Fruit fly (Drosophila melanogaster) whole organism, embryonic: ENCODE data around the gene CG13862.

ENCODE experiments used
- BEAF-32 ChIP-seq: fragments of 200-800 bp; sonication (Bioruptor generic); optimal IDR thresholded peaks from 3 replicates; lab custom pipeline; 2017; ENCODE audit warnings: missing biosample characterization, missing genetic modification characterization, mild to moderate bottlenecking, moderate library complexity, missing genetic modification reagents
- CG10267 ChIP-seq: fragments of 200-800 bp; sonication (Bioruptor generic); optimal IDR thresholded peaks from 2 replicates; lab custom pipeline; 2018; ENCODE audit warnings: missing biosample characterization, mild to moderate bottlenecking, missing genetic modification characterization, moderate library complexity
- CG10431 ChIP-seq: fragments of 200-800 bp; sonication (Bioruptor generic); optimal IDR thresholded peaks from 3 replicates; lab custom pipeline; 2018; ENCODE audit warnings: missing biosample characterization, mild to moderate bottlenecking, missing genetic modification characterization
- CG12071 ChIP-seq: fragments of 200-800 bp; sonication (Bioruptor generic); optimal IDR thresholded peaks from 3 replicates; lab custom pipeline; 2018; ENCODE audit warnings: missing biosample characterization, mild to moderate bottlenecking, missing genetic modification characterization
- CG12942 ChIP-seq: fragments of 200-800 bp; sonication (Bioruptor generic); optimal IDR thresholded peaks from 3 replicates; lab custom pipeline; 2016; ENCODE audit warnings: missing biosample characterization, missing genetic modification characterization
- CG13287 ChIP-seq: fragments of 200-800 bp; sonication (Bioruptor generic); IDR thresholded peaks from 2 replicates; pipeline ENCODE4 v1.3.6; 2022; ENCODE audit warnings: missing biosample characterization, missing genetic modification characterization; ENCODE audit not compliant: partially characterized antibody
- CG13624 ChIP-seq: fragments of 200-800 bp; sonication (Bioruptor generic); optimal IDR thresholded peaks from 2 replicates; lab custom pipeline; 2016; ENCODE audit warnings: missing biosample characterization, missing genetic modification characterization
- CG14710 ChIP-seq: fragments of 200-800 bp; sonication (Bioruptor generic); optimal IDR thresholded peaks from 3 replicates; lab custom pipeline; 2019; ENCODE audit warnings: missing biosample characterization, mild to moderate bottlenecking, missing genetic modification characterization, moderate library complexity
- CG15269 ChIP-seq: fragments of 200-800 bp; sonication (Bioruptor generic); optimal IDR thresholded peaks from 2 replicates; lab custom pipeline; 2018; ENCODE audit warnings: missing biosample characterization, mild to moderate bottlenecking, missing genetic modification characterization, moderate library complexity
- CG15601 ChIP-seq: fragments of 200-800 bp; sonication (Bioruptor generic); optimal IDR thresholded peaks from 3 replicates; lab custom pipeline; 2019; ENCODE audit warnings: missing biosample characterization, mild to moderate bottlenecking, missing genetic modification characterization, moderate library complexity
- CG17829 ChIP-seq: fragments of 200-800 bp; optimal IDR thresholded peaks from 2 replicates; lab custom pipeline; 2019; ENCODE audit warnings: missing biosample characterization, mild to moderate bottlenecking, missing genetic modification characterization, moderate library complexity
- CG17912 ChIP-seq: fragments of 200-800 bp; sonication (Bioruptor generic); optimal IDR thresholded peaks from 2 replicates; lab custom pipeline; 2018; ENCODE audit warnings: missing biosample characterization, mild to moderate bottlenecking, missing genetic modification characterization
- CG18619 ChIP-seq: fragments of 200-800 bp; sonication (Bioruptor generic); optimal IDR thresholded peaks from 3 replicates; lab custom pipeline; 2017; ENCODE audit warnings: missing biosample characterization, mild to moderate bottlenecking, missing genetic modification characterization
- CG2889 ChIP-seq: fragments of 200-800 bp; sonication (Bioruptor generic); IDR thresholded peaks from 3 replicates; pipeline ENCODE4 v1.3.6; 2022; ENCODE audit warnings: missing biosample characterization, missing genetic modification characterization
- CG30403 ChIP-seq: fragments of 200-800 bp; sonication (Bioruptor generic); optimal IDR thresholded peaks from 3 replicates; lab custom pipeline; 2016; ENCODE audit warnings: missing biosample characterization, missing genetic modification characterization
- CG4360 ChIP-seq: fragments of 200-800 bp; sonication (Bioruptor generic); IDR thresholded peaks from 2 replicates; pipeline ENCODE4 v1.3.6; 2022; ENCODE audit warnings: missing biosample characterization, missing genetic modification characterization
- CG6654 ChIP-seq: fragments of 200-800 bp; sonication (Bioruptor generic); optimal IDR thresholded peaks from 2 replicates; lab custom pipeline; 2017; ENCODE audit warnings: missing biosample characterization, mild to moderate bottlenecking, missing genetic modification characterization
- CG6791 ChIP-seq: fragments of 200-800 bp; sonication (Bioruptor generic); IDR thresholded peaks from 3 replicates; pipeline ENCODE4 v1.3.6; 2022; ENCODE audit warnings: missing biosample characterization, missing genetic modification characterization; ENCODE audit not compliant: partially characterized antibody
- CG8281 ChIP-seq: fragments of 200-800 bp; sonication (Bioruptor generic); optimal IDR thresholded peaks from 2 replicates; lab custom pipeline; 2018; ENCODE audit warnings: missing biosample characterization, mild to moderate bottlenecking, missing genetic modification characterization, moderate library complexity
- Doc3 ChIP-seq: fragments of 200-800 bp; sonication (Bioruptor generic); IDR thresholded peaks from 3 replicates; pipeline ENCODE4 v1.3.6; 2022; ENCODE audit warnings: missing biosample characterization, missing genetic modification characterization; ENCODE audit not compliant: partially characterized antibody
- ERR ChIP-seq: fragments of 200-800 bp; sonication (Bioruptor generic); optimal IDR thresholded peaks from 2 replicates; lab custom pipeline; 2016; ENCODE audit warnings: missing biosample characterization, missing genetic modification characterization
- Fer1 ChIP-seq: fragments of 200-800 bp; sonication (Bioruptor generic); optimal IDR thresholded peaks from 2 replicates; lab custom pipeline; 2017; ENCODE audit warnings: missing biosample characterization, mild to moderate bottlenecking, missing genetic modification characterization
- Hr3 ChIP-seq: fragments of 200-800 bp; sonication (Bioruptor generic); optimal IDR thresholded peaks from 3 replicates; lab custom pipeline; 2016; ENCODE audit warnings: missing biosample characterization, missing genetic modification characterization
- Lpt ChIP-seq: fragments of >200 bp; optimal IDR thresholded peaks from 2 replicates; lab custom pipeline; 2018; ENCODE audit warnings: missing biosample characterization, missing genetic modification characterization
- Mrtf ChIP-seq: fragments of 200-800 bp; sonication (Bioruptor generic); IDR thresholded peaks from 3 replicates; pipeline ENCODE4 v1.3.6; 2022; ENCODE audit warnings: missing biosample characterization, missing genetic modification characterization
- Nf-YC ChIP-seq: fragments of 200-800 bp; optimal IDR thresholded peaks from 3 replicates; lab custom pipeline; 2019; ENCODE audit warnings: missing biosample characterization, mild to moderate bottlenecking, missing genetic modification characterization, moderate library complexity
- Scr ChIP-seq: fragments of 200-800 bp; sonication (Bioruptor generic); IDR thresholded peaks from 2 replicates; pipeline ENCODE4 v1.3.6; 2022; ENCODE audit warnings: missing biosample characterization, missing genetic modification characterization; ENCODE audit not compliant: partially characterized antibody
- al ChIP-seq: fragments of 200-800 bp; sonication (Bioruptor generic); IDR thresholded peaks from 2 replicates; pipeline ENCODE4 v1.3.6; 2022; ENCODE audit warnings: missing biosample characterization, missing genetic modification characterization
- ara ChIP-seq: fragments of 200-800 bp; sonication (Bioruptor generic); IDR thresholded peaks from 2 replicates; pipeline ENCODE4 v1.3.6; 2022; ENCODE audit warnings: missing biosample characterization, missing genetic modification characterization
- btn ChIP-seq: fragments of 200-800 bp; sonication (Bioruptor generic); optimal IDR thresholded peaks from 2 replicates; lab custom pipeline; 2016; ENCODE audit warnings: missing biosample characterization, missing genetic modification characterization
- cas ChIP-seq: fragments of 200-800 bp; sonication (Bioruptor generic); IDR thresholded peaks from 2 replicates; pipeline ENCODE4 v1.3.6; 2022; ENCODE audit warnings: missing biosample characterization, missing genetic modification characterization
- caup ChIP-seq: fragments of 200-800 bp; sonication (Bioruptor generic); optimal IDR thresholded peaks from 3 replicates; lab custom pipeline; 2017; ENCODE audit warnings: missing biosample characterization, mild to moderate bottlenecking, missing genetic modification characterization, moderate library complexity; ENCODE audit not compliant: severe bottlenecking
- chinmo ChIP-seq: fragments of 200-800 bp; sonication (Bioruptor generic); IDR thresholded peaks from 4 replicates; pipeline ENCODE4 v1.3.6; 2022; ENCODE audit warnings: missing biosample characterization, missing genetic modification characterization; ENCODE audit not compliant: partially characterized antibody
- chn ChIP-seq: fragments of 200-800 bp; sonication (Bioruptor generic); optimal IDR thresholded peaks from 2 replicates; lab custom pipeline; 2016; ENCODE audit warnings: missing biosample characterization, missing genetic modification characterization
- crp ChIP-seq, 2 experiments: fragments of 200-800 bp; sonication (Bioruptor generic); optimal IDR thresholded peaks; 2 replicates in 1 of 2; 3 replicates in 1 of 2; lab custom pipeline; 2017; ENCODE audit warnings: missing biosample characterization in 2 of 2, missing genetic modification characterization in 2 of 2, mild to moderate bottlenecking in 1 of 2, moderate library complexity in 1 of 2
- cwo ChIP-seq: fragments of 200-800 bp; sonication (Bioruptor generic); optimal IDR thresholded peaks from 3 replicates; lab custom pipeline; 2017; ENCODE audit warnings: missing biosample characterization, missing genetic modification characterization, mild to moderate bottlenecking, moderate library complexity, missing genetic modification reagents
- da ChIP-seq: fragments of 200-800 bp; sonication (Bioruptor generic); optimal IDR thresholded peaks from 2 replicates; lab custom pipeline; 2016; ENCODE audit warnings: missing biosample characterization, missing genetic modification characterization
- exex ChIP-seq: fragments of 200-800 bp; sonication (Bioruptor generic); optimal IDR thresholded peaks from 4 replicates; lab custom pipeline; 2018; ENCODE audit warnings: missing biosample characterization, mild to moderate bottlenecking, missing genetic modification characterization, moderate library complexity
- her ChIP-seq: fragments of 200-800 bp; sonication (Bioruptor generic); optimal IDR thresholded peaks from 2 replicates; lab custom pipeline; 2016; ENCODE audit warnings: missing biosample characterization, missing genetic modification characterization
- knrl ChIP-seq: fragments of 200-800 bp; sonication (Bioruptor generic); IDR thresholded peaks from 3 replicates; pipeline ENCODE4 v1.3.6; 2022; ENCODE audit warnings: missing biosample characterization, missing genetic modification characterization; ENCODE audit not compliant: partially characterized antibody
- mam ChIP-seq: fragments of 200-800 bp; sonication (Bioruptor generic); optimal IDR thresholded peaks from 3 replicates; lab custom pipeline; 2016; ENCODE audit warnings: missing biosample characterization, missing genetic modification characterization
- pfk ChIP-seq: fragments of 200-800 bp; sonication (Bioruptor generic); optimal IDR thresholded peaks from 2 replicates; lab custom pipeline; 2018; ENCODE audit warnings: missing biosample characterization, mild to moderate bottlenecking, missing genetic modification characterization, moderate library complexity
- pzg ChIP-seq: fragments of 200-800 bp; sonication (Bioruptor generic); optimal IDR thresholded peaks from 3 replicates; lab custom pipeline; 2018; ENCODE audit warnings: missing biosample characterization, mild to moderate bottlenecking, missing genetic modification characterization, moderate library complexity
- tna ChIP-seq: fragments of 200-800 bp; sonication (Bioruptor generic); IDR thresholded peaks from 2 replicates; pipeline ENCODE4 v1.3.6; 2022; ENCODE audit warnings: missing biosample characterization, missing genetic modification characterization; ENCODE audit not compliant: partially characterized antibody
- vvl ChIP-seq: fragments of 200-800 bp; sonication (Bioruptor generic); IDR thresholded peaks from 2 replicates; pipeline ENCODE4 v1.3.6; 2022; ENCODE audit warnings: missing biosample characterization, missing genetic modification characterization

The CG13862 gene

DNA sequence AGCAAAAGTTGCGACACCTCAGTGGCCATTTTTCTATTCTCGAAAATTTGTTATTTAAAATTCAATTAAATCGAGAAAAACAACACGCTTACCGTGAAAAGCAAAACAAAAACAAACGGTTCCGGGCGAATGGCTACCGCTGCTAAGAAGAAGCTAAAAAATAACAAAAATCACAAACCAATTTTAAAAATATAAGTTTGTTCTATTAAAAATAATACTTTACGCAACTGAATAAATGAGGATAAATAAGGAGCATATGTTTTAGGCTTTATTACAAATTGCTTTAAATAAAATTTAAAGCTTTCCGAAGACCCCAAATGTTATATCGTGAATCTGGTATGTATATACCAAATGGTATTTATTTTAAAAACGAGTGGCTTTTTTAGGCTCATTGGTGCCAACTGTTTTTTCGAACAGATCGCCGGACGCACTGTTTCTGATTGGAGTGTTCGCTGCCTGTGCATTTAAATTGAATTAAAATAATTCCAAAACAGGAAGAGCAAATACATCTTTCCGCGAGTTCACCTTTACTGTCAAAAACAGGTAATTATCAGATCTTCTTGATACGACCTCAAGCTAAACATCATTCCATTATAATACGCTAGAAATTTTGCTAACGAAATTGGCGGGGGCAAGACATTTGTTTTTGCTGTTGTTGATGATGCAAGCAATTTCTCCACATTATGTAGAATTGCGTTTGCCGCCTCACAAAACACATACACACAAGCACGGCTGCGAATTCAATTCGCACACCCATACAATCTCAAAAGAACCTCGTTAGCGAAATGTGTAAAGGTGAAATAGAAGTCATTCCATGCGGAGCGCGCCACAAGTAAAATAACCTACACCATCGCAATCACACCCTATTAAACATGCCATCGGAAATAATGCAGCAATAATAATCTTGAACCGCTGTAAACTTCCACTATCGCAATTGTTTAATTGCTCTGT lies 35.6 kb downstream of the CG13862 start, which contains the start of the genes Polr3F and PyK (continued):
- TF ChIP-seq Mrtf (GFP tag; lab: Robert Waterston, UW) (no peak), Scr (GFP tag; lab: Robert Waterston, UW) (peak; percentile 7; the same call in 1 of the 2 replicates), CG8281 (tag; lab: Kevin White, UChicago) (no peak), CG2889 (no peak), CG10267 (tag; lab: Kevin White, UChicago) (peak; percentile 60), CG15601 (tag; lab: Kevin White, UChicago) (peak; percentile 40), Hr3 (no peak), CG10431 (no peak), CG17829 (tag; lab: Kevin White, UChicago) (peak; percentile 26), Fer1 (no peak), pfk (no peak), chn (GFP tag; lab: Kevin White, UChicago) (no peak), CG18619 (GFP tag; lab: Kevin White, UChicago) (no peak), al (no peak), vvl (GFP tag; lab: Robert Waterston, UW) (peak; percentile 25; the same call in 1 of the 2 replicates), CG6791 (GFP tag; lab: Robert Waterston, UW) (no peak)
- TF ChIP-seq, all 482 proteins: peak for 141

DNA sequence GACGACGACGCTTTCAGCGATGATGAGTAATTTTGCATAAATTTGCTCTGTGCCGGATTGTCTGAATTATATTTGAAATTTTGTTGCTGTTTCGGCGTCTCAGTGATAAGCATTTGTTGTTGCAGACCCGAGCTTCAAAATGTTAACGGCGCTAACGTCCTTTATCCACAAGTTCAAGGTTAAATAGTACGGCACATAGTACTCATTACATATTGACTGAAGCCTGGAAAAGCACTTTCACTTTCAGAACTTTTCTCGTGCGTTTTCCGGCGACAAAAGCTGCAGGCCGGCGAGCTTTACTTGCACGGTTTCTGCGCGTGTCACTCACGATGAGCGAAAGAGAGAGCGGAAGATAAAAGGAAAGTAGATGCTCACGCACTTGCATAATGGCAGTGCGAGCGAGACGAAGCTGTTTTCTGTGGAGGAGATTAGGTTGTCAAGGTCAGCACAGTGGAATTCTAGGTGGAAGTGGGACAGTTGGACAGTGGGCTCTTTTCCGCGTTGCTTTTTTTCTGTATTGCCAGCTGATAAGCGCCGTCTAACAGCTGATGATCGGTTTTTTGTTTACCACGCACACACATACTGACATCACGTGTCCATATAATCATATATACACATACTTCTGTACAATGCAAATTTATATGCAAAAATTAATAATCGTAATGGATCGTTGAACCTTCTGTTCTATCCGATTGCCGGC lies 36.4 kb downstream of the CG13862 start:
- TF ChIP-seq CG30403 (GFP tag; lab: Kevin White, UChicago), result no peak
- TF ChIP-seq pzg (GFP tag; lab: Kevin White, UChicago), result peak; percentile 1
- TF ChIP-seq CG4360, result 0 out of 2 replicates have a peak, but pooled peaks have one; percentile 9
- TF ChIP-seq btn (GFP tag; lab: Kevin White, UChicago), result no peak
- peak; percentile 93 for TF ChIP-seq ERR
- TF ChIP-seq CG14710 (tag; lab: Kevin White, UChicago), result peak; percentile 25
- peak; percentile 17 for TF ChIP-seq her
- TF ChIP-seq knrl, result peak; percentile 63; the same call in 2 of the 3 replicates
- peak; percentile 9 for TF ChIP-seq Nf-YC (tag; lab: Kevin White, UChicago)
- TF ChIP-seq CG13287, result peak; percentile 69
- TF ChIP-seq CG12071 (GFP tag; lab: Kevin White, UChicago), result peak; percentile 8
- peak; percentile 39 for TF ChIP-seq exex (tag; lab: Kevin White, UChicago)
- no peak for TF ChIP-seq CG15269 (tag; lab: Kevin White, UChicago)
- TF ChIP-seq CG17912 (GFP tag; lab: Kevin White, UChicago), result peak; percentile 6
- TF ChIP-seq CG12942 (GFP tag; lab: Kevin White, UChicago), result no peak
- no peak for TF ChIP-seq CG8281 (tag; lab: Kevin White, UChicago)
- peak; percentile 25 for TF ChIP-seq BEAF-32
- TF ChIP-seq cas (GFP tag; lab: Robert Waterston, UW), result no peak
- no peak for TF ChIP-seq da (GFP tag; lab: Kevin White, UChicago)
- no peak for TF ChIP-seq mam
- no peak for TF ChIP-seq caup (GFP tag; lab: Kevin White, UChicago)
- TF ChIP-seq crp (GFP tag; optimal IDR thresholded peaks at IDR 0.05; lab: Kevin White, UChicago), result peak in 1 of 2 experiments; percentile 73
- no peak for TF ChIP-seq Lpt (GFP tag; lab: Kevin White, UChicago)
- TF ChIP-seq CG13624, result no peak
- peak; percentile 40; the same call in 1 of the 3 replicates for TF ChIP-seq Doc3
- 0 out of 4 replicates have a peak, but pooled peaks have one; percentile 42 for TF ChIP-seq chinmo (GFP tag; lab: Robert Waterston, UW)
- TF ChIP-seq ara (GFP tag; lab: Robert Waterston, UW), result peak; percentile 10; the same call in 1 of the 2 replicates
- TF ChIP-seq cwo, result peak; percentile 74
- peak; percentile 65; the same call in 1 of the 2 replicates for TF ChIP-seq tna (GFP tag; lab: Robert Waterston, UW)
- peak; percentile 2 for TF ChIP-seq CG6654 (GFP tag; lab: Kevin White, UChicago)
